Worm (Caenorhabditis elegans) whole organism, early embryonic: Measurements from ENCODE around the gene srh-2.

Experiments
- F13C5.2 ChIP-seq: sonication (generic microtip); optimal IDR thresholded peaks from 2 replicates; lab custom pipeline; 2017; ENCODE audit warnings: mild to moderate bottlenecking, missing genetic modification characterization, inconsistent platforms, missing compliant biosample characterization
- ama-1 ChIP-seq: fragments of 150-350 bp; optimal IDR thresholded peaks from 2 replicates; lab custom pipeline; 2014
- ceh-13 ChIP-seq: fragments of 200-800 bp; sonication (Bioruptor generic); optimal IDR thresholded peaks from 2 replicates; lab custom pipeline; 2018; ENCODE audit warnings: mild to moderate bottlenecking, missing genetic modification characterization, missing compliant biosample characterization
- ceh-36 ChIP-seq: sonication (generic microtip); optimal IDR thresholded peaks from 2 replicates; lab custom pipeline; 2016; ENCODE audit warnings: missing genetic modification characterization, inconsistent platforms, missing compliant biosample characterization
- ets-7 ChIP-seq: sonication (generic microtip); optimal IDR thresholded peaks from 2 replicates; lab custom pipeline; 2016; ENCODE audit warnings: missing genotype, missing genetic modification characterization, missing compliant biosample characterization
- flt-1 ChIP-seq: fragments of 200-800 bp; sonication (Bioruptor generic); IDR thresholded peaks from 2 replicates; pipeline ENCODE4 v1.3.6; 2022; ENCODE audit warnings: missing genetic modification characterization, missing compliant biosample characterization
- hmg-4 ChIP-seq: fragments of 200-800 bp; sonication (Bioruptor generic); optimal IDR thresholded peaks from 2 replicates; lab custom pipeline; 2018; ENCODE audit warnings: mild to moderate bottlenecking, missing genetic modification characterization, missing compliant biosample characterization
- hnd-1 ChIP-seq: sonication (generic microtip); optimal IDR thresholded peaks from 2 replicates; lab custom pipeline; 2016; ENCODE audit warnings: missing genetic modification characterization, missing compliant biosample characterization
- pes-1 ChIP-seq: fragments of 200-800 bp; sonication (Bioruptor generic); IDR thresholded peaks from 2 replicates; pipeline ENCODE4 v1.3.6; 2022; ENCODE audit warnings: missing genetic modification reagents, missing genetic modification characterization, missing compliant biosample characterization
- sea-1 ChIP-seq: fragments of 200-800 bp; sonication (Bioruptor generic); conservative IDR thresholded peaks from 2 replicates; pipeline ENCODE4 v1.3.6; 2022; ENCODE audit warnings: missing genetic modification characterization, missing compliant biosample characterization
- tbx-11 ChIP-seq: fragments of 200-800 bp; sonication (Bioruptor generic); IDR thresholded peaks from 2 replicates; pipeline ENCODE4 v1.3.6; 2022; ENCODE audit warnings: missing genetic modification characterization, missing compliant biosample characterization
- tra-4 ChIP-seq: sonication (generic microtip); optimal IDR thresholded peaks from 2 replicates; lab custom pipeline; 2017; ENCODE audit warnings: missing genetic modification characterization, missing compliant biosample characterization

ce11 chrV:777285-777684 is 49.2 kb downstream of the srh-2 start, which contains the start of gene R09E12.9:
- TF ChIP-seq hnd-1 (tag; lab: Kevin White, UChicago) (no peak), F13C5.2 (tag; lab: Kevin White, UChicago) (no peak), ceh-13 (GFP tag; lab: Kevin White, UChicago) (no peak), ama-1 (lab: Kevin White, UChicago) (no peak), sea-1 (no peak), pes-1 (GFP tag; lab: Robert Waterston, UW) (no peak), tbx-11 (GFP tag; lab: Robert Waterston, UW) (no peak), ceh-36 (no peak), ets-7 (tag; lab: Kevin White, UChicago) (no peak), flt-1 (GFP tag; lab: Robert Waterston, UW) (no peak), hmg-4 (GFP tag; lab: Kevin White, UChicago) (no peak), tra-4 (tag; lab: Kevin White, UChicago) (no peak)
